Worm (Caenorhabditis elegans) whole organism, L2 larva: ENCODE results near the gene ZK616.3.
"Not testable (repeated sequence)": the region's sequence is repeated elsewhere in the genome, so short reads cannot be mapped to it uniquely, and the experiment has no call there.

Experiments
- aly-2 ChIP-seq: fragments of 150-350 bp; optimal IDR thresholded peaks from 2 replicates; lab custom pipeline; 2014; ENCODE audit warnings: missing biosample characterization, missing genetic modification characterization
- elt-1 ChIP-seq: fragments of 150-350 bp; optimal IDR thresholded peaks from 2 replicates; lab custom pipeline; 2014; ENCODE audit warnings: missing biosample characterization, missing genetic modification characterization
- elt-3 ChIP-seq: sonication (generic microtip); optimal IDR thresholded peaks from 2 replicates; lab custom pipeline; 2017; ENCODE audit warnings: missing biosample characterization, missing genetic modification characterization
- lin-13 ChIP-seq: fragments of 150-350 bp; optimal IDR thresholded peaks from 2 replicates; lab custom pipeline; 2014; ENCODE audit warnings: missing biosample characterization, missing genetic modification reagents, missing genetic modification characterization
- nhr-77 ChIP-seq: fragments of 150-350 bp; optimal IDR thresholded peaks from 2 replicates; lab custom pipeline; 2014; ENCODE audit warnings: missing biosample characterization, missing genetic modification characterization
- unc-39 ChIP-seq: fragments of 150-350 bp; optimal IDR thresholded peaks from 2 replicates; lab custom pipeline; 2014; ENCODE audit warnings: missing biosample characterization, missing genetic modification characterization
- ztf-4 ChIP-seq: fragments of 150-350 bp; optimal IDR thresholded peaks from 2 replicates; lab custom pipeline; 2014; ENCODE audit warnings: missing biosample characterization, missing genetic modification characterization

DNA sequence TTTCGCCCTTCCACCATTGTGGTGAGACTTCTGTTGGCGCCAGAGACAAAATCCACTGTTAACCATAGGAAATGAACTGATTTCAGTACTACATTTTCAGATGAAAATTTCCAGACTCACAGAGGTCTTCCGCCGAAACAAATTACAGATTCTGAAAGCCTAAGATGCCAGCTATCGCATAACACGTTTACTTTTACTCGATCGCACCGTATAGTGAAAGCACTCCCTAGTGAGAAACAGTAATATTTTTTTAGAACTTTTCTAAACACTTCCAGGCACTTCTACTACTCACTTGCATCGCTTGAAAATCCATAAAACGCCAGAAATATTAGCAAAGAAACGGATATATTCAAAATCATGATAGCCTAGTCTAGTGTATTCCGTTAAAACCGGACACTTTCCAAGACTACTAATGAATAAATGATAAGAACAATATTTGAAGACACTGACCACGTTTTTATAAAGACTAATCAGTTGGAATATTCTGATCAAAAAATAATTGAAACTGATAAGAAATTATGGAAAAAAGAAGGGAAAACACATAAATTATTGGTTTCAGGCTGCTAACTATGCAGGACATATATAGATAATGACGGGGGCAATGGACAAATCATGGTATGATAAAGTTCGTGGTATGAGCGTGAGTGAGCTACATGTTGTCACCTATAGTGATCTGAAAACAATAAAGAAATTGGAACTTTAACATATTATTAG is 46.2 kb upstream of the ZK616.3 start, which contains the start of gene gba-4:
- TF ChIP-seq nhr-77 (tag; lab: Kevin White, UChicago); lin-13 (GFP tag; lab: Kevin White, UChicago); elt-3 (tag; lab: Kevin White, UChicago); ztf-4 (tag; lab: Kevin White, UChicago); elt-1 (tag; lab: Kevin White, UChicago); aly-2 (tag; lab: Kevin White, UChicago); unc-39 (tag; lab: Kevin White, UChicago): not testable (repeated sequence)
